Worm (Caenorhabditis elegans) whole organism, L1 larva: Measurements from ENCODE around the gene M176.5.

Experiments used
- elt-2 ChIP-seq: sonication (generic microtip); optimal IDR thresholded peaks from 2 replicates; lab custom pipeline; 2016; ENCODE audit warnings: missing genetic modification characterization, mild to moderate bottlenecking, inconsistent platforms, missing compliant biosample characterization, missing genetic modification reagents
- lin-15B ChIP-seq: fragments of 150-350 bp; sonication (generic microtip); optimal IDR thresholded peaks from 3 replicates; lab custom pipeline; 2014; ENCODE audit warnings: missing biosample characterization, missing genetic modification characterization
- pqm-1 ChIP-seq: sonication (generic microtip); optimal IDR thresholded peaks from 3 replicates; lab custom pipeline; 2017; ENCODE audit warnings: missing biosample characterization, missing genetic modification characterization
- snpc-4 ChIP-seq: fragments of 150-350 bp; optimal IDR thresholded peaks from 2 replicates; lab custom pipeline; 2014; ENCODE audit warnings: missing biosample characterization, missing genetic modification characterization
- unc-130 ChIP-seq: fragments of 150-350 bp; optimal IDR thresholded peaks from 2 replicates; lab custom pipeline; 2017; ENCODE audit warnings: missing biosample characterization, missing genetic modification characterization, inconsistent platforms

ce11 chrII:9474367-9475105 lies 47.0 kb upstream of the M176.5 start, which contains the start of the genes chil-25 and chil-26:
- no peak for TF ChIP-seq lin-15B (tag; lab: Kevin White, UChicago)
- TF ChIP-seq elt-2 (tag; lab: Kevin White, UChicago): no peak
- TF ChIP-seq unc-130 (tag; lab: Kevin White, UChicago): no peak
- TF ChIP-seq snpc-4: no peak
- TF ChIP-seq pqm-1 (tag; lab: Kevin White, UChicago): no peak
